Fruit fly (Drosophila melanogaster) whole organism, embryonic: ENCODE data around the gene CG14913.

Experiments
- Adf1 ChIP-seq: fragments of 200-800 bp; sonication (Bioruptor generic); IDR thresholded peaks from 2 replicates; pipeline ENCODE4 v1.3.6; 2022; ENCODE audit warnings: missing biosample characterization, missing genetic modification characterization
- CG10267 ChIP-seq: fragments of 200-800 bp; sonication (Bioruptor generic); optimal IDR thresholded peaks from 2 replicates; lab custom pipeline; 2018; ENCODE audit warnings: missing biosample characterization, mild to moderate bottlenecking, missing genetic modification characterization, moderate library complexity
- CG10431 ChIP-seq: fragments of 200-800 bp; sonication (Bioruptor generic); optimal IDR thresholded peaks from 3 replicates; lab custom pipeline; 2018; ENCODE audit warnings: missing biosample characterization, mild to moderate bottlenecking, missing genetic modification characterization
- CG11247 ChIP-seq: fragments of 200-800 bp; sonication (Bioruptor generic); IDR thresholded peaks from 2 replicates; pipeline ENCODE4 v1.3.6; 2022; ENCODE audit warnings: missing biosample characterization, missing genetic modification characterization
- CG11456 ChIP-seq: fragments of 200-800 bp; sonication (Bioruptor generic); IDR thresholded peaks from 3 replicates; pipeline ENCODE4 v1.3.6; 2022; ENCODE audit warnings: missing biosample characterization, missing genetic modification characterization
- CG12104 ChIP-seq: fragments of 200-800 bp; sonication (Bioruptor generic); optimal IDR thresholded peaks from 3 replicates; lab custom pipeline; 2016; ENCODE audit warnings: missing biosample characterization, missing genetic modification characterization
- CG12219 ChIP-seq: fragments of 200-800 bp; sonication (Bioruptor generic); optimal IDR thresholded peaks from 3 replicates; lab custom pipeline; 2018; ENCODE audit warnings: missing biosample characterization, mild to moderate bottlenecking, missing genetic modification characterization
- CG12391 ChIP-seq: fragments of 200-800 bp; sonication (Bioruptor generic); optimal IDR thresholded peaks from 3 replicates; lab custom pipeline; 2018; ENCODE audit warnings: missing biosample characterization, mild to moderate bottlenecking, missing genetic modification characterization, moderate library complexity
- CG15601 ChIP-seq: fragments of 200-800 bp; sonication (Bioruptor generic); optimal IDR thresholded peaks from 3 replicates; lab custom pipeline; 2019; ENCODE audit warnings: missing biosample characterization, mild to moderate bottlenecking, missing genetic modification characterization, moderate library complexity
- CG2889 ChIP-seq: fragments of 200-800 bp; sonication (Bioruptor generic); IDR thresholded peaks from 3 replicates; pipeline ENCODE4 v1.3.6; 2022; ENCODE audit warnings: missing biosample characterization, missing genetic modification characterization
- CG33213 ChIP-seq: fragments of 200-800 bp; sonication (Bioruptor generic); optimal IDR thresholded peaks from 3 replicates; lab custom pipeline; 2016; ENCODE audit warnings: missing biosample characterization, missing genetic modification characterization
- CG33557 ChIP-seq: fragments of 200-800 bp; sonication (Bioruptor generic); optimal IDR thresholded peaks from 2 replicates; lab custom pipeline; 2019; ENCODE audit warnings: missing biosample characterization, mild to moderate bottlenecking, missing genetic modification characterization, moderate library complexity
- CG34422 ChIP-seq: fragments of 200-800 bp; sonication (Bioruptor generic); IDR thresholded peaks from 3 replicates; pipeline ENCODE4 v1.3.6; 2022; ENCODE audit warnings: missing biosample characterization, missing genetic modification characterization
- CG3847 ChIP-seq: fragments of 200-800 bp; sonication (Bioruptor generic); IDR thresholded peaks from 2 replicates; pipeline ENCODE4 v1.3.6; 2022; ENCODE audit warnings: missing biosample characterization, missing genetic modification characterization
- CG6654 ChIP-seq: fragments of 200-800 bp; sonication (Bioruptor generic); optimal IDR thresholded peaks from 2 replicates; lab custom pipeline; 2017; ENCODE audit warnings: missing biosample characterization, mild to moderate bottlenecking, missing genetic modification characterization
- CG7963 ChIP-seq: fragments of 200-800 bp; sonication (Bioruptor generic); IDR thresholded peaks from 3 replicates; pipeline ENCODE4 v1.3.6; 2022; ENCODE audit warnings: missing biosample characterization, missing genetic modification characterization; ENCODE audit not compliant: partially characterized antibody
- CG8924 ChIP-seq: fragments of 200-800 bp; optimal IDR thresholded peaks from 3 replicates; lab custom pipeline; 2019; ENCODE audit warnings: missing biosample characterization, mild to moderate bottlenecking, missing genetic modification characterization, moderate library complexity
- CG9797 ChIP-seq: fragments of 200-800 bp; sonication (Bioruptor generic); optimal IDR thresholded peaks from 3 replicates; lab custom pipeline; 2018; ENCODE audit warnings: missing biosample characterization, mild to moderate bottlenecking, missing genetic modification characterization
- CkIIα-i1 ChIP-seq: fragments of 200-800 bp; sonication (Bioruptor generic); IDR thresholded peaks from 2 replicates; pipeline ENCODE4 v1.3.6; 2022; ENCODE audit warnings: missing biosample characterization, missing genetic modification characterization
- Dek ChIP-seq: fragments of 200-800 bp; sonication (Bioruptor generic); optimal IDR thresholded peaks from 3 replicates; lab custom pipeline; 2019; ENCODE audit warnings: missing biosample characterization, mild to moderate bottlenecking, missing genetic modification characterization, moderate library complexity
- Dp ChIP-seq: fragments of 200-800 bp; sonication (Bioruptor generic); optimal IDR thresholded peaks from 2 replicates; lab custom pipeline; 2018; ENCODE audit warnings: missing biosample characterization, mild to moderate bottlenecking, missing genetic modification characterization, moderate library complexity
- Gug ChIP-seq: fragments of 200-800 bp; sonication (Bioruptor generic); IDR thresholded peaks from 4 replicates; pipeline ENCODE4 v1.3.6; 2022; ENCODE audit warnings: missing biosample characterization, missing genetic modification characterization
- HLHmδ ChIP-seq: fragments of 200-800 bp; sonication (Bioruptor generic); optimal IDR thresholded peaks from 2 replicates; lab custom pipeline; 2018; ENCODE audit warnings: missing biosample characterization, mild to moderate bottlenecking, missing genetic modification characterization, moderate library complexity
- Hmx ChIP-seq: fragments of 200-800 bp; sonication (Bioruptor generic); optimal IDR thresholded peaks from 2 replicates; lab custom pipeline; 2016; ENCODE audit warnings: missing biosample characterization, missing genetic modification characterization
- Mad ChIP-seq: fragments of 200-800 bp; sonication (Bioruptor generic); optimal IDR thresholded peaks from 2 replicates; lab custom pipeline; 2016; ENCODE audit warnings: missing biosample characterization, missing genetic modification characterization
- Med ChIP-seq: fragments of 200-800 bp; sonication (Bioruptor generic); peaks from one replicate; lab custom pipeline; 2016; ENCODE audit warnings: missing biosample characterization, missing genetic modification characterization, mild to moderate bottlenecking, inconsistent platforms, moderate library complexity
- Meics ChIP-seq: fragments of 200-800 bp; sonication (Bioruptor generic); optimal IDR thresholded peaks from 2 replicates; lab custom pipeline; 2017; ENCODE audit warnings: missing biosample characterization, mild to moderate bottlenecking, missing genetic modification characterization
- Nf-YA ChIP-seq: fragments of 200-800 bp; sonication (Bioruptor generic); IDR thresholded peaks from 2 replicates; pipeline ENCODE4 v1.3.6; 2022; ENCODE audit warnings: missing biosample characterization, missing genetic modification characterization
- Sin3A ChIP-seq: fragments of >200 bp; optimal IDR thresholded peaks from 2 replicates; lab custom pipeline; 2018
- Taf1 ChIP-seq: fragments of 200-800 bp; sonication (Bioruptor generic); IDR thresholded peaks from 2 replicates; pipeline ENCODE4 v1.3.6; 2022; ENCODE audit warnings: missing biosample characterization, missing genetic modification characterization
- Trl ChIP-seq, 3 experiments: fragments of >200 bp in 2 of 3; fragments of 200-800 bp in 1 of 3; sonication (Bioruptor generic) in 1 of 3; optimal IDR thresholded peaks; 2 replicates in 1 of 3; 3 replicates in 2 of 3; lab custom pipeline; 2016 to 2017; ENCODE audit warnings: missing biosample characterization in 1 of 3, missing genetic modification characterization in 1 of 3
- ac ChIP-seq: fragments of 200-800 bp; sonication (Bioruptor generic); optimal IDR thresholded peaks from 3 replicates; lab custom pipeline; 2017; ENCODE audit warnings: missing biosample characterization, mild to moderate bottlenecking, missing genetic modification characterization
- al ChIP-seq: fragments of 200-800 bp; sonication (Bioruptor generic); IDR thresholded peaks from 2 replicates; pipeline ENCODE4 v1.3.6; 2022; ENCODE audit warnings: missing biosample characterization, missing genetic modification characterization
- az2 ChIP-seq: fragments of 200-800 bp; sonication (Bioruptor generic); optimal IDR thresholded peaks from 3 replicates; lab custom pipeline; 2016; ENCODE audit warnings: missing biosample characterization, missing genetic modification characterization
- br ChIP-seq: fragments of >200 bp; optimal IDR thresholded peaks from 2 replicates; lab custom pipeline; 2017
- crol ChIP-seq: fragments of 200-800 bp; sonication (Bioruptor generic); IDR thresholded peaks from 2 replicates; pipeline ENCODE4 v1.3.6; 2022; ENCODE audit warnings: missing biosample characterization, missing genetic modification characterization
- dmrt11E ChIP-seq: fragments of 200-800 bp; sonication (Bioruptor generic); optimal IDR thresholded peaks from 3 replicates; lab custom pipeline; 2018; ENCODE audit warnings: missing biosample characterization, mild to moderate bottlenecking, missing genetic modification characterization, moderate library complexity
- dmrt99B ChIP-seq: fragments of 200-800 bp; sonication (Bioruptor generic); optimal IDR thresholded peaks from 2 replicates; lab custom pipeline; 2018; ENCODE audit warnings: missing biosample characterization, mild to moderate bottlenecking, missing genetic modification characterization, moderate library complexity
- eve ChIP-seq, 2 experiments: fragments of >200 bp; optimal IDR thresholded peaks; 2 replicates each; lab custom pipeline; 2017; ENCODE audit warnings: missing biosample characterization in 2 of 2, missing genetic modification characterization in 2 of 2
- grn ChIP-seq: fragments of 200-800 bp; sonication (Bioruptor generic); optimal IDR thresholded peaks from 3 replicates; lab custom pipeline; 2017; ENCODE audit warnings: missing biosample characterization, missing genetic modification characterization
- gsb ChIP-seq: fragments of 200-800 bp; sonication (Bioruptor generic); IDR thresholded peaks from 2 replicates; pipeline ENCODE4 v1.3.6; 2022; ENCODE audit warnings: missing biosample characterization, missing genetic modification characterization
- hth ChIP-seq: fragments of >200 bp; optimal IDR thresholded peaks from 2 replicates; lab custom pipeline; 2017; ENCODE audit warnings: inconsistent platforms
- lab ChIP-seq: fragments of 200-800 bp; sonication (Bioruptor generic); optimal IDR thresholded peaks from 3 replicates; lab custom pipeline; 2017; ENCODE audit warnings: missing biosample characterization, missing genetic modification characterization, mild to moderate bottlenecking, moderate library complexity, missing genetic modification reagents
- p53 ChIP-seq: fragments of 200-800 bp; sonication (Bioruptor generic); optimal IDR thresholded peaks from 2 replicates; lab custom pipeline; 2016; ENCODE audit warnings: missing biosample characterization, missing genetic modification characterization
- pros ChIP-seq: fragments of 200-800 bp; sonication (Bioruptor generic); optimal IDR thresholded peaks from 3 replicates; lab custom pipeline; 2019; ENCODE audit warnings: missing biosample characterization, mild to moderate bottlenecking, missing genetic modification characterization, moderate library complexity
- sens ChIP-seq: fragments of 200-800 bp; sonication (Bioruptor generic); peaks from one replicate; lab custom pipeline; 2016; ENCODE audit warnings: missing biosample characterization, missing genetic modification characterization
- ssp ChIP-seq: fragments of 200-800 bp; sonication (Bioruptor generic); IDR thresholded peaks from 2 replicates; pipeline ENCODE4 v1.3.6; 2022; ENCODE audit warnings: missing biosample characterization, missing genetic modification characterization
- stwl ChIP-seq: fragments of 200-800 bp; sonication (Bioruptor generic); optimal IDR thresholded peaks from 3 replicates; lab custom pipeline; 2018; ENCODE audit warnings: missing biosample characterization, mild to moderate bottlenecking, missing genetic modification characterization, moderate library complexity
- tll ChIP-seq, 2 experiments: fragments of 200-800 bp in 1 of 2; fragments of >200 bp in 1 of 2; sonication (Bioruptor generic) in 1 of 2; optimal IDR thresholded peaks; 2 replicates each; lab custom pipeline; 2017 to 2019; ENCODE audit warnings: missing biosample characterization in 2 of 2, missing genetic modification characterization in 2 of 2, mild to moderate bottlenecking in 1 of 2, moderate library complexity in 1 of 2
- usp ChIP-seq: fragments of >200 bp; optimal IDR thresholded peaks from 2 replicates; lab custom pipeline; 2017; ENCODE audit warnings: missing biosample characterization, missing genetic modification characterization
- zen2 ChIP-seq: fragments of 200-800 bp; sonication (Bioruptor generic); IDR thresholded peaks from 3 replicates; pipeline ENCODE4 v1.3.6; 2022; ENCODE audit warnings: missing biosample characterization, missing genetic modification characterization; ENCODE audit not compliant: partially characterized antibody

The CG14913 gene

dm6 chr2L:11010999-11011398 is 5.8 kb upstream of the CG14913 start, which contains the start of the genes Art8 and dUTPase (continued):
- TF ChIP-seq tll (GFP tag; optimal IDR thresholded peaks at IDR 0.05; lab: Kevin White, UChicago) (no peak), al (GFP tag; lab: Robert Waterston, UW) (peak; percentile 45), CG8924 (tag; lab: Kevin White, UChicago) (peak; percentile 77), lab (GFP tag; lab: Kevin White, UChicago) (no peak), Dp (GFP tag; lab: Kevin White, UChicago) (peak; percentile 82), Gug (GFP tag; lab: Robert Waterston, UW) (0 out of 4 replicates have a peak, but pooled peaks have one; percentile 20), HLHmδ (GFP tag; lab: Kevin White, UChicago) (no peak), Mad (peak; percentile 32), p53 (GFP tag; lab: Kevin White, UChicago) (no peak), CG15601 (tag; lab: Kevin White, UChicago) (peak; percentile 66), CG9797 (peak; percentile 74), br (lab: Kevin White, UChicago) (no peak), CG3847 (GFP tag; lab: Robert Waterston, UW) (peak; percentile 83), CG33213 (peak; percentile 26), Dek (peak; percentile 53), Sin3A (peak; percentile 25), crol (no peak), Taf1 (GFP tag; lab: Robert Waterston, UW) (peak; percentile 62), Med (GFP tag; lab: Kevin White, UChicago) (peak; percentile 80), CG10267 (tag; lab: Kevin White, UChicago) (peak; percentile 99), dmrt99B (tag; lab: Kevin White, UChicago) (no peak), dmrt11E (tag; lab: Kevin White, UChicago) (peak; percentile 68), Hmx (GFP tag; lab: Kevin White, UChicago) (no peak), az2 (GFP tag; lab: Kevin White, UChicago) (peak; percentile 76), usp (no peak), sens (GFP tag; lab: Kevin White, UChicago) (peak; percentile 90), zen2 (GFP tag; lab: Robert Waterston, UW) (no peak; the same call in 2 of the 3 replicates), CG10431 (GFP tag; lab: Kevin White, UChicago) (no peak), stwl (tag; lab: Kevin White, UChicago) (peak; percentile 86), pros (GFP tag; lab: Kevin White, UChicago) (no peak), Meics (peak; percentile 63), CG11456 (GFP tag; lab: Robert Waterston, UW) (0 out of 3 replicates have a peak, but pooled peaks have one; percentile 23), CG12391 (tag; lab: Kevin White, UChicago) (peak; percentile 93), Adf1 (GFP tag; lab: Robert Waterston, UW) (peak; percentile 23), ssp (GFP tag; lab: Robert Waterston, UW) (peak; percentile 42; the same call in 1 of the 2 replicates), hth (lab: Kevin White, UChicago) (no peak), CG12219 (no peak), Trl (optimal IDR thresholded peaks at IDR 0.05; lab: Kevin White, UChicago) (no peak), Trl (GFP tag; optimal IDR thresholded peaks at IDR 0.05; lab: Kevin White, UChicago) (peak; percentile 35), CG11247 (peak; percentile 65), CG7963 (peak; percentile 64; the same call in 1 of the 3 replicates), CG34422 (peak; percentile 67; the same call in 2 of the 3 replicates), CkIIα-i1 (GFP tag; lab: Robert Waterston, UW) (no peak), CG6654 (GFP tag; lab: Kevin White, UChicago) (no peak), Nf-YA (GFP tag; lab: Robert Waterston, UW) (no peak), CG2889 (GFP tag; lab: Robert Waterston, UW) (0 out of 3 replicates have a peak, but pooled peaks have one; percentile 46), grn (peak; percentile 26), ac (GFP tag; lab: Kevin White, UChicago) (no peak), CG12104 (GFP tag; lab: Kevin White, UChicago) (peak; percentile 61), eve (GFP tag; optimal IDR thresholded peaks at IDR 0.05; lab: Kevin White, UChicago) (no peak), CG33557 (GFP tag; lab: Kevin White, UChicago) (peak; percentile 15), gsb (GFP tag; lab: Robert Waterston, UW) (no peak)
